Worm (Caenorhabditis elegans) whole organism, L3 larva: ENCODE data around the gene spp-26.

ENCODE experiments used
- aly-2 ChIP-seq: fragments of 150-350 bp; optimal IDR thresholded peaks from 2 replicates; lab custom pipeline; 2014; ENCODE audit warnings: missing biosample characterization, missing genetic modification characterization
- ama-1 ChIP-seq: fragments of 150-350 bp; optimal IDR thresholded peaks from 2 replicates; lab custom pipeline; 2018
- ceh-16 ChIP-seq: sonication (generic microtip); optimal IDR thresholded peaks from 2 replicates; lab custom pipeline; 2017; ENCODE audit warnings: missing biosample characterization, missing genetic modification characterization
- ceh-82 ChIP-seq: fragments of 150-350 bp; optimal IDR thresholded peaks from 2 replicates; lab custom pipeline; 2014; ENCODE audit warnings: missing biosample characterization, missing genetic modification characterization
- daf-12 ChIP-seq: fragments of 150-350 bp; optimal IDR thresholded peaks from 2 replicates; lab custom pipeline; 2014; ENCODE audit warnings: missing biosample characterization, missing genetic modification reagents, missing genetic modification characterization
- egl-27 ChIP-seq: sonication (generic microtip); optimal IDR thresholded peaks from 4 replicates; lab custom pipeline; 2017; ENCODE audit warnings: missing biosample characterization, missing genetic modification reagents, missing genetic modification characterization
- egl-5 ChIP-seq: fragments of 150-350 bp; optimal IDR thresholded peaks from 2 replicates; lab custom pipeline; 2017; ENCODE audit warnings: missing biosample characterization, missing genetic modification reagents, missing genetic modification characterization, inconsistent platforms
- elt-1 ChIP-seq: fragments of 150-350 bp; optimal IDR thresholded peaks from 2 replicates; lab custom pipeline; 2014; ENCODE audit warnings: missing biosample characterization, missing genetic modification characterization
- elt-2 ChIP-seq: sonication (generic microtip); optimal IDR thresholded peaks from 2 replicates; lab custom pipeline; 2016; ENCODE audit warnings: missing genetic modification reagents, mild to moderate bottlenecking, missing genetic modification characterization, missing compliant biosample characterization
- fkh-2 ChIP-seq: fragments of 150-350 bp; optimal IDR thresholded peaks from 2 replicates; lab custom pipeline; 2014; ENCODE audit warnings: missing biosample characterization, missing genetic modification reagents, missing genetic modification characterization
- fos-1 ChIP-seq: fragments of 150-350 bp; optimal IDR thresholded peaks from 2 replicates; lab custom pipeline; 2014; ENCODE audit warnings: missing biosample characterization, missing genetic modification characterization
- jun-1 ChIP-seq: fragments of 150-350 bp; optimal IDR thresholded peaks from 2 replicates; lab custom pipeline; 2014; ENCODE audit warnings: missing biosample characterization, missing genetic modification reagents, missing genetic modification characterization
- lin-15B ChIP-seq: fragments of 150-350 bp; optimal IDR thresholded peaks from 2 replicates; lab custom pipeline; 2014; ENCODE audit warnings: missing biosample characterization, missing genetic modification characterization
- lin-39 ChIP-seq: fragments of 150-350 bp; optimal IDR thresholded peaks from 2 replicates; lab custom pipeline; 2018; ENCODE audit warnings: missing biosample characterization, missing genetic modification reagents, missing genetic modification characterization
- mdl-1 ChIP-seq: fragments of 150-350 bp; optimal IDR thresholded peaks from 2 replicates; lab custom pipeline; 2014; ENCODE audit warnings: missing biosample characterization, missing genetic modification characterization
- mml-1 ChIP-seq: fragments of 150-350 bp; sonication (generic microtip); optimal IDR thresholded peaks from 3 replicates; lab custom pipeline; 2014; ENCODE audit warnings: missing biosample characterization, missing genetic modification characterization
- nhr-23 ChIP-seq: fragments of 150-350 bp; optimal IDR thresholded peaks from 2 replicates; lab custom pipeline; 2014; ENCODE audit warnings: missing biosample characterization, missing genetic modification reagents, missing genetic modification characterization
- nhr-25 ChIP-seq: sonication (generic microtip); optimal IDR thresholded peaks from 2 replicates; lab custom pipeline; 2017; ENCODE audit warnings: missing biosample characterization, missing genetic modification characterization
- nhr-28 ChIP-seq: fragments of 150-350 bp; optimal IDR thresholded peaks from 2 replicates; lab custom pipeline; 2014; ENCODE audit warnings: missing biosample characterization, missing genetic modification characterization
- nhr-43 ChIP-seq: sonication (generic microtip); optimal IDR thresholded peaks from 2 replicates; lab custom pipeline; 2016; ENCODE audit warnings: mild to moderate bottlenecking, missing genetic modification characterization, missing compliant biosample characterization; ENCODE audit not compliant: poor library complexity, severe bottlenecking
- nhr-76 ChIP-seq: fragments of 150-350 bp; sonication (generic microtip); optimal IDR thresholded peaks from 5 replicates; lab custom pipeline; 2014; ENCODE audit warnings: missing biosample characterization, missing genetic modification characterization
- pha-4 ChIP-seq: fragments of 150-350 bp; optimal IDR thresholded peaks from 2 replicates; lab custom pipeline; 2014; ENCODE audit warnings: missing biosample characterization, missing genetic modification reagents, missing genetic modification characterization
- pqm-1 ChIP-seq: fragments of 150-350 bp; optimal IDR thresholded peaks from 2 replicates; lab custom pipeline; 2017; ENCODE audit warnings: missing biosample characterization, missing genetic modification characterization, inconsistent platforms
- skn-1 ChIP-seq: fragments of 150-350 bp; optimal IDR thresholded peaks from 2 replicates; lab custom pipeline; 2014; ENCODE audit warnings: missing biosample characterization, missing genetic modification characterization
- snpc-4 ChIP-seq: fragments of 150-350 bp; optimal IDR thresholded peaks from 2 replicates; lab custom pipeline; 2014; ENCODE audit warnings: missing biosample characterization, missing genetic modification characterization
- tbx-2 ChIP-seq: sonication (generic microtip); optimal IDR thresholded peaks from 2 replicates; lab custom pipeline; 2016; ENCODE audit warnings: mild to moderate bottlenecking, missing genetic modification characterization, missing compliant biosample characterization
- unc-39 ChIP-seq: sonication (generic microtip); optimal IDR thresholded peaks from 4 replicates; lab custom pipeline; 2017; ENCODE audit warnings: missing biosample characterization, missing genetic modification characterization
- zag-1 ChIP-seq: fragments of 150-350 bp; optimal IDR thresholded peaks from 2 replicates; lab custom pipeline; 2014; ENCODE audit warnings: missing biosample characterization, missing genetic modification characterization
- ztf-11 ChIP-seq: fragments of 150-350 bp; optimal IDR thresholded peaks from 2 replicates; lab custom pipeline; 2014; ENCODE audit warnings: missing biosample characterization, missing genetic modification characterization

spp-26 gene

ce11 chrV:6524757-6525156 is 34.2 kb downstream of the spp-26 start, which contains the start of gene acs-1:
acs-1 (plus strand) TSS chrV:6524989.
- TF ChIP-seq snpc-4, result no peak
- peak; percentile 66 for TF ChIP-seq pqm-1 (tag; lab: Kevin White, UChicago)
- TF ChIP-seq elt-2 (tag; lab: Kevin White, UChicago), result peak; percentile 95

ce11 chrV:6522879-6523497 is 36.0 kb downstream of the spp-26 start:
- TF ChIP-seq skn-1 (tag; lab: Kevin White, UChicago) (no peak), mdl-1 (no peak), nhr-43 (tag; lab: Kevin White, UChicago) (no peak), egl-27 (tag; lab: Kevin White, UChicago) (no peak), aly-2 (no peak), elt-2 (tag; lab: Kevin White, UChicago) (peak; percentile 89), pqm-1 (tag; lab: Kevin White, UChicago) (peak; percentile 42), ztf-11 (tag; lab: Kevin White, UChicago) (no peak), nhr-28 (tag; lab: Kevin White, UChicago) (no peak), unc-39 (tag; lab: Kevin White, UChicago) (no peak), egl-5 (no peak), snpc-4 (no peak)

- TF ChIP-seq ceh-16 (tag; lab: Kevin White, UChicago) (no peak), zag-1 (tag; lab: Kevin White, UChicago) (no peak)
- TF ChIP-seq, all 47 proteins: peak for 0
Measured at ce11 chrV:6520385-6521080, 38.5 kb downstream of the spp-26 start, which contains the start of the genes F46E10.2 and F46E10.18. F46E10.2 (plus strand) TSS chrV:6520435. F46E10.18 (plus strand) TSS chrV:6521030.

ce11 chrV:6518225-6518396 is 40.9 kb downstream of the spp-26 start, which contains the start of gene F46E10.3:
F46E10.3 (plus strand) TSS chrV:6518297.
- TF ChIP-seq ceh-82 (tag; lab: Kevin White, UChicago) (no peak), fos-1 (tag; lab: Kevin White, UChicago) (no peak), daf-12 (no peak), tbx-2 (tag; lab: Kevin White, UChicago) (no peak), egl-27 (tag; lab: Kevin White, UChicago) (no peak), ztf-11 (tag; lab: Kevin White, UChicago) (no peak), nhr-28 (tag; lab: Kevin White, UChicago) (no peak), nhr-76 (tag; lab: Kevin White, UChicago) (no peak), ama-1 (no peak), skn-1 (tag; lab: Kevin White, UChicago) (no peak)
- TF ChIP-seq, all 47 proteins: peak for 0

ce11 chrV:6517305-6518224 is 41.4 kb downstream of the spp-26 start:
- TF ChIP-seq nhr-23 (tag; lab: Kevin White, UChicago) (peak; percentile 37), ama-1 (peak; percentile 74), elt-1 (peak; percentile 52), nhr-25 (peak; percentile 86), pha-4 (tag; lab: Kevin White, UChicago) (peak; percentile 72), fkh-2 (tag; lab: Kevin White, UChicago) (no peak), elt-2 (tag; lab: Kevin White, UChicago) (peak; percentile 35), jun-1 (tag; lab: Kevin White, UChicago) (peak; percentile 22), zag-1 (tag; lab: Kevin White, UChicago) (no peak), pqm-1 (tag; lab: Kevin White, UChicago) (peak; percentile 18), nhr-43 (tag; lab: Kevin White, UChicago) (peak; percentile 70), lin-39 (tag; lab: Kevin White, UChicago) (peak; percentile 11), mml-1 (tag; lab: Kevin White, UChicago) (no peak), mdl-1 (peak; percentile 73), lin-15B (tag; lab: Kevin White, UChicago) (no peak), fos-1 (tag; lab: Kevin White, UChicago) (no peak)
